Fruit fly (Drosophila melanogaster): ENCODE data around the gene Muc91C.

Muc91C gene

dm6 chr3R:18643646-18644045, 48.9 kb downstream of the Muc91C start:
- TF ChIP-seq EcR (GFP tag; optimal IDR thresholded peaks at IDR 0.05), result no peak
- no peak for TF ChIP-seq pan (optimal IDR thresholded peaks at IDR 0.05)
- TF ChIP-seq Dll (optimal IDR thresholded peaks at IDR 0.05), result no peak
- no peak for TF ChIP-seq CG8478 (optimal IDR thresholded peaks at IDR 0.05)
- no peak for TF ChIP-seq psq (optimal IDR thresholded peaks at IDR 0.05)
- TF ChIP-seq usp (GFP tag; optimal IDR thresholded peaks at IDR 0.05), result no peak

DNA sequence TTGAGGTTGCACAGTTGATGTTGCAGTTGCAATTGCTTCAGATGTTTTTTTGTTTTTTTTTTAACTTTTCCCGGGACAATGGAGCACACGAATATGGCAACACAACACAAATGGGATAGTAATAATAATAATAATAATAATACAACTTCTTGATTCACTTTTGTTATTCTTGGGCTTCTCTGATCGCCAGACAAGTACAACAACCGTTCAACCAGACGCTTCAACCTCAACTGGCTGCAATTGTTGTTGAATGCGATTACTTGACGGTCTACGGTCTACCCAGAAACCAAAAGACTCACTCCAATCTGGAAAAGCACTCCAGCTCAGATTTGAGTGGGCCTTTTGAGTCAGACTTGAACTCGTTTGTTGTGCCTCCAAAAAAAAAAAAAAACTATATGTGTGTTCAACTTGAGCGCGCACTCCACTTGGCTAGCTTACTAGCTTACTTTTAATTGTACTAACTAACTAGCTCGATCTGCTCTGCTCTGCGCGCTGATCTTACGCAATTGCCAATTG, 51.2 kb downstream of the Muc91C start, which contains the start of gene CG14301:
Gene CG14301, minus strand, starts transcription at position 216 of the 516 bp plus-strand sequence.
- TF ChIP-seq EcR (GFP tag; optimal IDR thresholded peaks at IDR 0.05), result no peak
- no peak for TF ChIP-seq pan (optimal IDR thresholded peaks at IDR 0.05)
- no peak for TF ChIP-seq psq (optimal IDR thresholded peaks at IDR 0.05)
- TF ChIP-seq CG8478 (optimal IDR thresholded peaks at IDR 0.05), result no peak
- no peak for TF ChIP-seq usp (GFP tag; optimal IDR thresholded peaks at IDR 0.05)
- TF ChIP-seq Dll (optimal IDR thresholded peaks at IDR 0.05), result no peak

DNA sequence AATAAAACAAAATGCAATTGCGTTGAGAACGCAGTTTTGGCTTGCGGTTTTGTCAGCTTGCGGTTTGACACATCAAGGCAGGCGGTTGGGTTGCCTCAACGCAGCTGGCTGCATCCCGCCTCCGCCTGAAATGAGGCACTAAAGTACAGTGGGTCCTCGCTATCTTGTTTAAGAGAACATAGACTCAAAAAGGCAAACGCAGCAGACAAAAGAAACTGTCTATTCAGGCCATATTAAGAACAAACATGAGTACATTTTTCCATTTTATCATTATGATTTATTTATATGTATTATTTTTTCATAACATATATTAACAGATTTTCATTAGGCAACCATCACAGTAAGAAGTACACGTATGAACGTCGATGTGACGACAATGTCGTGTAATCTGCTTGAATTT, 52.9 kb downstream of the Muc91C start:
- TF ChIP-seq usp (GFP tag; optimal IDR thresholded peaks at IDR 0.05) (no peak), pan (optimal IDR thresholded peaks at IDR 0.05) (no peak), EcR (GFP tag; optimal IDR thresholded peaks at IDR 0.05) (no peak), Dll (optimal IDR thresholded peaks at IDR 0.05) (no peak), CG8478 (optimal IDR thresholded peaks at IDR 0.05) (no peak), psq (optimal IDR thresholded peaks at IDR 0.05) (no peak)

All from whole organism.